Fruit fly (Drosophila melanogaster): ENCODE results near the gene Tmtc1.
A peak's percentile ranks its signal among the peaks of the same experiment; 100 is the strongest.

Tmtc1 gene

dm6 chr2L:2731370-2732138, 54.0 kb downstream of the Tmtc1 start:
- no peak for TF ChIP-seq Dll (GFP tag; IDR thresholded peaks at IDR 0.05; ENCODE audit: partially characterized antibody)
- TF ChIP-seq nerfin-1 (tag; optimal IDR thresholded peaks at IDR 0.05) = no peak
- no peak for TF ChIP-seq pzg (GFP tag; optimal IDR thresholded peaks at IDR 0.05)
- no peak; the same call in 1 of the 2 replicates for TF ChIP-seq CG9215 (GFP tag; IDR thresholded peaks at IDR 0.05)
- TF ChIP-seq btn (GFP tag; optimal IDR thresholded peaks at IDR 0.05) = no peak
- TF ChIP-seq Nf-YA (GFP tag; IDR thresholded peaks at IDR 0.05) = no peak
- no peak for TF ChIP-seq CG17328 (GFP tag; IDR thresholded peaks at IDR 0.05)
- TF ChIP-seq GATAe (GFP tag; conservative IDR thresholded peaks at IDR 0.05) = no peak
- TF ChIP-seq mld (GFP tag; IDR thresholded peaks at IDR 0.05; ENCODE audit: partially characterized antibody) = no peak
- no peak for TF ChIP-seq CG3847 (GFP tag; IDR thresholded peaks at IDR 0.05)
- no peak for TF ChIP-seq NFAT (GFP tag; IDR thresholded peaks at IDR 0.05)
- peak; percentile 27 for TF ChIP-seq HLH3B (GFP tag; IDR thresholded peaks at IDR 0.05)
- no peak for TF ChIP-seq repo (GFP tag; optimal IDR thresholded peaks at IDR 0.05)
- TF ChIP-seq tgo (GFP tag; IDR thresholded peaks at IDR 0.05) = peak; percentile 27; the same call in 1 of the 3 replicates
- no peak for TF ChIP-seq CG8359 (GFP tag; optimal IDR thresholded peaks at IDR 0.05; ENCODE audit: borderline replicate concordance)
- TF ChIP-seq CrebB (tag; optimal IDR thresholded peaks at IDR 0.05) = no peak
- TF ChIP-seq lmd (GFP tag; IDR thresholded peaks at IDR 0.05) = peak; percentile 57
- TF ChIP-seq tup (GFP tag; optimal IDR thresholded peaks at IDR 0.05) = no peak
- no peak for TF ChIP-seq CG10431 (GFP tag; optimal IDR thresholded peaks at IDR 0.05)
- no peak for TF ChIP-seq bowl (GFP tag; IDR thresholded peaks at IDR 0.05)
- no peak for TF ChIP-seq tx (GFP tag; optimal IDR thresholded peaks at IDR 0.05)
- no peak for TF ChIP-seq maf-S (GFP tag; optimal IDR thresholded peaks at IDR 0.05)
- no peak for TF ChIP-seq BtbVII (GFP tag; optimal IDR thresholded peaks at IDR 0.05)
- TF ChIP-seq nerfin-2 (GFP tag; IDR thresholded peaks at IDR 0.05; ENCODE audit: partially characterized antibody) = no peak
- TF ChIP-seq CG6272 (GFP tag; IDR thresholded peaks at IDR 0.05) = no peak
- TF ChIP-seq gfzf (GFP tag; optimal IDR thresholded peaks at IDR 0.05) = no peak
- no peak for TF ChIP-seq lola (GFP tag; optimal IDR thresholded peaks at IDR 0.05)
- no peak for TF ChIP-seq CG13287 (GFP tag; IDR thresholded peaks at IDR 0.05; ENCODE audit: partially characterized antibody)
- no peak for TF ChIP-seq da (GFP tag; optimal IDR thresholded peaks at IDR 0.05)
- peak; percentile 71 for TF ChIP-seq pum (GFP tag; optimal IDR thresholded peaks at IDR 0.05)
- no peak for TF ChIP-seq CG10654 (GFP tag; optimal IDR thresholded peaks at IDR 0.05)
- TF ChIP-seq fru (optimal IDR thresholded peaks at IDR 0.05) = no peak
- TF ChIP-seq Atf6 (GFP tag; IDR thresholded peaks at IDR 0.05) = no peak
- TF ChIP-seq Deaf1 (tag; optimal IDR thresholded peaks at IDR 0.05) = peak; percentile 57
- TF ChIP-seq CG14860 (GFP tag; IDR thresholded peaks at IDR 0.05; ENCODE audit: partially characterized antibody) = no peak
- TF ChIP-seq Dbx (GFP tag; IDR thresholded peaks at IDR 0.05) = no peak
- no peak for TF ChIP-seq CG6813 (GFP tag; optimal IDR thresholded peaks at IDR 0.05)
- TF ChIP-seq Taf1 (GFP tag; IDR thresholded peaks at IDR 0.05) = no peak
- TF ChIP-seq CG8924 (tag; optimal IDR thresholded peaks at IDR 0.05) = peak; percentile 0
- TF ChIP-seq grn (GFP tag; optimal IDR thresholded peaks at IDR 0.05) = no peak
- no peak for TF ChIP-seq Dref (GFP tag; IDR thresholded peaks at IDR 0.05)
- no peak for TF ChIP-seq sim (GFP tag; IDR thresholded peaks at IDR 0.05)
- TF ChIP-seq CG33557 (GFP tag; optimal IDR thresholded peaks at IDR 0.05) = no peak
- TF ChIP-seq nau (GFP tag; optimal IDR thresholded peaks at IDR 0.05) = no peak
- TF ChIP-seq org-1 (GFP tag; optimal IDR thresholded peaks at IDR 0.05) = no peak
- no peak for TF ChIP-seq CG9876 (GFP tag; optimal IDR thresholded peaks at IDR 0.05)
- TF ChIP-seq Jarid2 (GFP tag; optimal IDR thresholded peaks at IDR 0.05) = no peak
- TF ChIP-seq ab (GFP tag; optimal IDR thresholded peaks at IDR 0.05) = no peak
- 0 out of 4 replicates have a peak, but pooled peaks have one; percentile 68 for TF ChIP-seq chinmo (GFP tag; IDR thresholded peaks at IDR 0.05; ENCODE audit: partially characterized antibody)
- no peak for TF ChIP-seq Side (GFP tag; optimal IDR thresholded peaks at IDR 0.05)
